Worm (Caenorhabditis elegans) whole organism, L4/young adult: ENCODE data around the gene B0507.2.

Source experiments
- W03F9.2 ChIP-seq: fragments of 150-350 bp; optimal IDR thresholded peaks from 2 replicates; lab custom pipeline; 2014; ENCODE audit warnings: missing biosample characterization, missing genetic modification characterization
- him-1 ChIP-seq: sonication (generic microtip); optimal IDR thresholded peaks from 2 replicates; lab custom pipeline; 2016; ENCODE audit warnings: missing genotype, missing genetic modification reagents, missing genetic modification characterization, missing compliant biosample characterization

DNA sequence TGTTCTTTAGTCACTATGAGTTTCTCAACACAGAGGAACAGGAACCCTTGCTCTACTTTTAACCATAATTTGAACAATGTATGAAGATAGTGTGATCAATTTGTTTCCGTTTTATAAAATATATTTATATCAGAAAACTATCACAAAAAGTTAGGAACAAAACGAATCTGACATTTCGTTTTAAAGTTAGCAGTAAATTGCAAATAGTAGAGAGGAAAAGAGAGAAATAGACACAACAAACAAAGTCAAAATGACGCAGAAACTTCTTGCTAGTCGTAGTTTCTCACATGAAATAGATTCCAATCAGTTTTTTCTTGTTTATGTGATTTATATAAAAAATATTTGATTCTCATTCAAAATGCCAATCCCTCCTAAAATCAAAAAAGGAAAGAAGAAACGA, 45.0 kb upstream of the B0507.2 start, which contains the start of gene ZC196.5:
- no peak for TF ChIP-seq W03F9.2
- TF ChIP-seq him-1 (tag; lab: Kevin White, UChicago), result no peak
